Fruit fly (Drosophila melanogaster): ENCODE measurements around the gene CG11069.

Gene CG11069

DNA sequence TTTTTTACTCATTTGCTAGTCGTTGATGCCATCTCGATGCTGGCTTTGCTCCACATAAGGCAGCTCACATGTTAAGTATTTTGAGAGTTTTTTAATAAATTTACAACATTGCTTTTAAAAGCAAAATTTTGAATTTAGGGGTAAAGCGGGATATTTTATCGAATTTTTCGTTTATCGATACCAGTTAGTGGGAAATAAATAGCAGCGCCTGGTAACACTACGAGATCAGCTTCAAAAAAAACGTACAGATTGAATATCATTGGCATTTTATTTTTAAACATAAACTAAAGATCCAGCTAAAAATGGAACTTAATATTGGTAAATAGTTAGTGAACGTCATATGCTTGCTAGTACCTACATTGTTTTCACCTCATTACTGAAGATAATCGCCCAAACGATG, 27.7 kb downstream of the CG11069 start, which contains the start of gene Mink (continued):
- TF ChIP-seq CG4282 (GFP tag; optimal IDR thresholded peaks at IDR 0.05) (no peak), pan (optimal IDR thresholded peaks at IDR 0.05) (no peak), pan (GFP tag; optimal IDR thresholded peaks at IDR 0.05 in 1 of 2, IDR thresholded peaks at IDR 0.05 in 1 of 2) (no peak), kah (GFP tag; optimal IDR thresholded peaks at IDR 0.05) (no peak), ro (GFP tag; IDR thresholded peaks at IDR 0.05) (no peak), CG7839 (tag; optimal IDR thresholded peaks at IDR 0.05) (no peak), amos (GFP tag; IDR thresholded peaks at IDR 0.05; ENCODE audit: partially characterized antibody) (peak; percentile 31; the same call in 1 of the 2 replicates), Max (GFP tag; optimal IDR thresholded peaks at IDR 0.05) (no peak), oc (tag; optimal IDR thresholded peaks at IDR 0.05) (no peak), Hmr (GFP tag; optimal IDR thresholded peaks at IDR 0.05) (no peak), Xrp1 (GFP tag; IDR thresholded peaks at IDR 0.05) (no peak), CG10209 (GFP tag; optimal IDR thresholded peaks at IDR 0.05) (no peak), ap (GFP tag; IDR thresholded peaks at IDR 0.05) (no peak), CG7357 (GFP tag; IDR thresholded peaks at IDR 0.05) (no peak), CG17912 (GFP tag; optimal IDR thresholded peaks at IDR 0.05) (no peak), pho (GFP tag; optimal IDR thresholded peaks at IDR 0.05) (no peak), HmgZ (tag; optimal IDR thresholded peaks at IDR 0.05) (no peak), bab2 (GFP tag; optimal IDR thresholded peaks at IDR 0.05) (no peak), CG4617 (GFP tag; optimal IDR thresholded peaks at IDR 0.05; ENCODE audit: borderline replicate concordance) (no peak), CG4707 (GFP tag; optimal IDR thresholded peaks at IDR 0.05) (no peak), CG1024 (GFP tag; IDR thresholded peaks at IDR 0.05) (no peak), CG17328 (GFP tag; IDR thresholded peaks at IDR 0.05) (no peak), schlank (tag; optimal IDR thresholded peaks at IDR 0.05) (no peak), CG3065 (GFP tag; optimal IDR thresholded peaks at IDR 0.05) (no peak), CG6791 (GFP tag; IDR thresholded peaks at IDR 0.05; ENCODE audit: partially characterized antibody) (no peak), CG3995 (GFP tag; optimal IDR thresholded peaks at IDR 0.05) (no peak), scrt (GFP tag; optimal IDR thresholded peaks at IDR 0.05) (no peak), Trl (optimal IDR thresholded peaks at IDR 0.05) (no peak), Trl (GFP tag; optimal IDR thresholded peaks at IDR 0.05) (no peak), grau (tag; optimal IDR thresholded peaks at IDR 0.05) (no peak), CG2202 (tag; optimal IDR thresholded peaks at IDR 0.05) (no peak), CG2712 (tag; optimal IDR thresholded peaks at IDR 0.05) (no peak), disco-r (GFP tag; optimal IDR thresholded peaks at IDR 0.05) (no peak), CG2116 (GFP tag; optimal IDR thresholded peaks at IDR 0.05) (peak; percentile 48), zf30C (GFP tag; optimal IDR thresholded peaks at IDR 0.05) (no peak), org-1 (GFP tag; optimal IDR thresholded peaks at IDR 0.05) (no peak), CG3407 (GFP tag; optimal IDR thresholded peaks at IDR 0.05) (no peak), CG34224 (GFP tag; IDR thresholded peaks at IDR 0.05; ENCODE audit: partially characterized antibody) (peak; percentile 40; the same call in 1 of the 3 replicates), Hr51 (GFP tag; optimal IDR thresholded peaks at IDR 0.05) (no peak), caup (GFP tag; optimal IDR thresholded peaks at IDR 0.05; ENCODE audit: severe bottlenecking) (no peak), Elba2 (GFP tag; optimal IDR thresholded peaks at IDR 0.05) (peak; percentile 2), stwl (tag; optimal IDR thresholded peaks at IDR 0.05) (peak; percentile 47), CG15696 (tag; optimal IDR thresholded peaks at IDR 0.05) (no peak), sob (GFP tag; IDR thresholded peaks at IDR 0.05) (no peak), CG13775 (GFP tag; optimal IDR thresholded peaks at IDR 0.05) (no peak), CG9797 (GFP tag; optimal IDR thresholded peaks at IDR 0.05) (peak; percentile 47), repo (GFP tag; optimal IDR thresholded peaks at IDR 0.05) (no peak), zfh1 (GFP tag; IDR thresholded peaks at IDR 0.05) (no peak), CG9817 (tag; optimal IDR thresholded peaks at IDR 0.05) (no peak), onecut (GFP tag; IDR thresholded peaks at IDR 0.05) (no peak), BEAF-32 (GFP tag; optimal IDR thresholded peaks at IDR 0.05) (peak; percentile 46), yki (optimal IDR thresholded peaks at IDR 0.05) (no peak)
